Worm (Caenorhabditis elegans): ENCODE measurements around the gene F13C5.1.

Gene F13C5.1

DNA sequence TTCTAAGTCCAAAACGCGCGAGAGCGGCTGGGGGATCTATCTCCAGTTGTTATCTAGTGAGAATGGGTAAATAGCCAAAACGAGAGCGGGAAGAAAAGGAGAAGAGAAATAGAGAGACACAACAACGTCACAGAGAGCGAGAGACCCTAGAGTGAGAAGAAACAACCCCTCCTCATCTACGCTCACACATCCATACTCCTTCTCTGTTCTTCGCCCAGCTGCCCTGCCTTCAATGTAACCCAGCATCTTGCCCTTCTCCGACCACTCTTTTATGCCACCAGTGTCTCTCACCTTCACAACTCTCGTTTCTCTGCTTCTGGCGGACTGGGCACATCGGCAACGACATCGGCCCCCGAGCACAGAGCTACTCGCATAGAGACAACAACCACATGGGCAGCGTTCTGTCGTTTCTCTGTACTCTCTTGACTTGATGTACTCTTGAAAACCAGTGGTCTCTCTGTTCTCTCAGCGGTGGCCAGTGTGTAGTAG lies 8.7 kb upstream of the F13C5.1 start (continued):
- peak; percentile 13 for TF ChIP-seq tlf-1 (GFP tag; optimal IDR thresholded peaks at IDR 0.05)
- peak; percentile 70; the same call in 1 of the 2 replicates for TF ChIP-seq K11D2.4 (GFP tag; IDR thresholded peaks at IDR 0.05)
- TF ChIP-seq lin-40 (tag; optimal IDR thresholded peaks at IDR 0.05) = peak; percentile 85
- no peak for TF ChIP-seq dpff-1 (tag; optimal IDR thresholded peaks at IDR 0.05)
- peak; percentile 99 for TF ChIP-seq zfh-2 (GFP tag; conservative IDR thresholded peaks at IDR 0.05)
- TF ChIP-seq nhr-179 (tag; optimal IDR thresholded peaks at IDR 0.05) = no peak
- TF ChIP-seq mel-28 (tag; optimal IDR thresholded peaks at IDR 0.05; ENCODE audit: borderline replicate concordance) = no peak
- TF ChIP-seq hrde-1 (tag; optimal IDR thresholded peaks at IDR 0.05; ENCODE audit: borderline replicate concordance) = no peak
- TF ChIP-seq F22D6.2 (tag; optimal IDR thresholded peaks at IDR 0.05) = peak; percentile 36
- TF ChIP-seq madf-3 (GFP tag; IDR thresholded peaks at IDR 0.05) = no peak
- TF ChIP-seq aptf-2 (GFP tag; conservative IDR thresholded peaks at IDR 0.05) = no peak
- TF ChIP-seq somi-1 (GFP tag; optimal IDR thresholded peaks at IDR 0.05) = peak; percentile 71
- TF ChIP-seq him-1 (tag; optimal IDR thresholded peaks at IDR 0.05) = no peak
- no peak for TF ChIP-seq ccch-3 (GFP tag; optimal IDR thresholded peaks at IDR 0.05)
- no peak for TF ChIP-seq snpc-1.1 (tag; optimal IDR thresholded peaks at IDR 0.05; ENCODE audit: insufficient read depth)
- TF ChIP-seq tbx-9 (tag; optimal IDR thresholded peaks at IDR 0.05; ENCODE audit: borderline replicate concordance) = no peak
- no peak for TF ChIP-seq ceh-100 (GFP tag; IDR thresholded peaks at IDR 0.05)
- TF ChIP-seq attf-5 (GFP tag; optimal IDR thresholded peaks at IDR 0.05) = peak; percentile 81
- no peak for TF ChIP-seq D2030.7 (GFP tag; IDR thresholded peaks at IDR 0.05)
- TF ChIP-seq nfya-1 (tag; optimal IDR thresholded peaks at IDR 0.05; ENCODE audit: borderline replicate concordance, insufficient read depth) = no peak
- peak; percentile 61 for TF ChIP-seq lin-26 (GFP tag; IDR thresholded peaks at IDR 0.05)
- TF ChIP-seq F33H1.4 (GFP tag; IDR thresholded peaks at IDR 0.05) = no peak
- TF ChIP-seq B0035.1 (tag; optimal IDR thresholded peaks at IDR 0.05) = peak; percentile 21
- no peak for TF ChIP-seq tbp1 (GFP tag; optimal IDR thresholded peaks at IDR 0.05)
- no peak for TF ChIP-seq ceh-58 (GFP tag; IDR thresholded peaks at IDR 0.05)
- no peak for TF ChIP-seq bed-2 (GFP tag; IDR thresholded peaks at IDR 0.05)
- no peak for TF ChIP-seq ztf-25 (GFP tag; IDR thresholded peaks at IDR 0.05)
- TF ChIP-seq sptf-2 (GFP tag; optimal IDR thresholded peaks at IDR 0.05) = no peak
- no peak for TF ChIP-seq sdz-38 (tag; optimal IDR thresholded peaks at IDR 0.05)
- TF ChIP-seq ztf-22 (GFP tag; optimal IDR thresholded peaks at IDR 0.05) = no peak
- peak; percentile 42; the same call in 1 of the 2 replicates for TF ChIP-seq attf-3 (GFP tag; conservative IDR thresholded peaks at IDR 0.05)
- no peak for TF ChIP-seq nfya-2 (GFP tag; IDR thresholded peaks at IDR 0.05)
- no peak for TF ChIP-seq lsl-1 (GFP tag; optimal IDR thresholded peaks at IDR 0.05)
- peak; percentile 47 for TF ChIP-seq die-1 (tag; optimal IDR thresholded peaks at IDR 0.05)
- TF ChIP-seq B0019.2 (GFP tag; conservative IDR thresholded peaks at IDR 0.05) = no peak
- no peak for TF ChIP-seq Y53F4B.3 (GFP tag; IDR thresholded peaks at IDR 0.05)
- no peak for TF ChIP-seq akir-1 (GFP tag; optimal IDR thresholded peaks at IDR 0.05)
- TF ChIP-seq atf-7 (tag; optimal IDR thresholded peaks at IDR 0.05) = peak; percentile 60
- TF ChIP-seq Y95B8A.8 (GFP tag; IDR thresholded peaks at IDR 0.05) = no peak; the same call in 1 of the 2 replicates
- no peak for TF ChIP-seq rec-8 (tag; optimal IDR thresholded peaks at IDR 0.05)
- no peak for TF ChIP-seq madf-8 (GFP tag; conservative IDR thresholded peaks at IDR 0.05)
- peak; percentile 81 for TF ChIP-seq chd-7 (tag; optimal IDR thresholded peaks at IDR 0.05)
- TF ChIP-seq nhr-80 (tag; optimal IDR thresholded peaks at IDR 0.05) = peak; percentile 97
- no peak for TF ChIP-seq unc-62 (GFP tag; optimal IDR thresholded peaks at IDR 0.05)
- TF ChIP-seq cebp-1 (GFP tag; IDR thresholded peaks at IDR 0.05) = no peak
- TF ChIP-seq cebp-1 (tag; optimal IDR thresholded peaks at IDR 0.05) = peak; percentile 87
- TF ChIP-seq F55B11.4 (tag; optimal IDR thresholded peaks at IDR 0.05; ENCODE audit: borderline replicate concordance, insufficient read depth) = no peak
- no peak for TF ChIP-seq F57A8.1 (GFP tag; optimal IDR thresholded peaks at IDR 0.05)

Data from whole organism, young adult.